Worm (Caenorhabditis elegans): ENCODE results near the gene brc-1.

brc-1 gene

ce11 chrIII:3862918-3863385, at the start of gene brc-1:
brc-1 (minus strand) TSS chrIII:3862968.
- peak; percentile 64 for TF ChIP-seq W03F9.2 (tag; optimal IDR thresholded peaks at IDR 0.05)
- no peak for TF ChIP-seq dao-5 (tag; optimal IDR thresholded peaks at IDR 0.05)
- peak; percentile 83 for TF ChIP-seq him-1 (tag; optimal IDR thresholded peaks at IDR 0.05)

DNA sequence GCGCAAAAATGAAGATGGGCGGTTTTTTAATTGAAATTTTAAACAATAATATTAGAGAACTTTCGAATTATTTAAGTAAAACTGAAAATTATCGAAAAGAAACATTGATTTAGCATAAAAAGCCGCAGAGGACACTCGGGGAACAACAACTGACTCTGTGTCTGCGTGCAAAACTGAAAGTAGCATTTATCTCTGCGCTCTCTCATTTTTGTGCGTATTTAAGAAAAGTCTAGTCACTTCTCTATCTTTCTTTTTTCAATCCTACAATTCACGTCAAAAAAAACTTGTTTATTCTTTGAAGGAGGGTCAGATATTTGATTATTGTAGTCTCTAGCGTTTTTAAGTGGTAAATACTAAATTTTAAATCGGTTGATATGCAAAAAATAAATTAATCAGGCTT, 45.4 kb upstream of the brc-1 start:
- TF ChIP-seq him-1 (tag; optimal IDR thresholded peaks at IDR 0.05) (no peak), W03F9.2 (tag; optimal IDR thresholded peaks at IDR 0.05) (peak; percentile 25)

DNA sequence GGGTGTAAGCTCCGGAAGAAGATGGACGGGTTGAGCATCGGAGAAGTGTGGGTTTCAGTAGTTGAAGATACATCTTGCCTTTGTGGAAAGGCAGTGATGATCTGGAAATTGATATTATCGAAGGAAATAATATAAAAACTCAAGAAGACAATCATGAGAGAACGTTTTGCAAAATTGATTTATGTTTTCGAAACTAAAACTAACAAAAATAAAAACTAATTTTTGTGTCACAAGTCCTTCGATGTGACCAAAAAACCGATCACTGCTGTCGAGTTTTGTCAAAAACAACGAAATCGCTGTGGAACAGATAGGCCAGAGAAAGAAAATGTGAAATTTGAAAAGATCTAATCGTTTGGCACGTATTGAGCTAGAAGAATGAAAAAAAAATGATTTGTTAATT, 44.8 kb upstream of the brc-1 start, which contains the start of gene mmcm-1:
Gene mmcm-1 (minus strand): TSS at position 101 of the 400 bp plus-strand sequence.
- TF ChIP-seq him-1 (tag; optimal IDR thresholded peaks at IDR 0.05) (no peak), W03F9.2 (tag; optimal IDR thresholded peaks at IDR 0.05) (no peak), dao-5 (tag; optimal IDR thresholded peaks at IDR 0.05) (no peak)

DNA sequence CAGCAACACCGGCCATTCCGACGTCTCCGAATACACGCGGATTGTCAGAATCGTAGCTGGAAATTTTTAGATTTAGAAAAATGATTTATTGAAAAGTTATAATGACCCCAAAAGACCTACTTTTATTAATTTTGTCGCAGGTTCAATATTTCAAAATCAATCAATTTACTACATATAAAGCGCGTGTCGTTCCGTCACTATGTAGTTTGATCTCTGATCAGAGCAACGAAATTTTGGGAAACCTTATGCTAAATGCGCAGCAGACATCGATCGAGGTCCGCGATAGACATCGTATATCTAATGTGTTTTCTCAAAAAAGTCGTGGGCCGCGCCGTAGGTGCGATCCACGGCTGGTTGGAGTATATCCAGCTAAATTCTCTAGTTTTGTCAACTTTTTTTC, 43.7 kb upstream of the brc-1 start:
- TF ChIP-seq him-1 (tag; optimal IDR thresholded peaks at IDR 0.05) (no peak), dao-5 (tag; optimal IDR thresholded peaks at IDR 0.05) (no peak), W03F9.2 (tag; optimal IDR thresholded peaks at IDR 0.05) (no peak)

ce11 chrIII:3902588-3903325, 40.0 kb upstream of the brc-1 start:
- TF ChIP-seq him-1 (tag; optimal IDR thresholded peaks at IDR 0.05) (no peak), W03F9.2 (tag; optimal IDR thresholded peaks at IDR 0.05) (no peak), dao-5 (tag; optimal IDR thresholded peaks at IDR 0.05) (no peak)

- no peak for TF ChIP-seq W03F9.2 (tag; optimal IDR thresholded peaks at IDR 0.05)
- no peak for TF ChIP-seq dao-5 (tag; optimal IDR thresholded peaks at IDR 0.05)
- no peak for TF ChIP-seq him-1 (tag; optimal IDR thresholded peaks at IDR 0.05)
Measured at ce11 chrIII:3901542-3901941, 38.8 kb upstream of the brc-1 start, which contains the start of gene tir-1. tir-1 (minus strand) TSS chrIII:3901642.

ce11 chrIII:3898850-3899249, 36.1 kb upstream of the brc-1 start:
- TF ChIP-seq W03F9.2 (tag; optimal IDR thresholded peaks at IDR 0.05) (no peak), him-1 (tag; optimal IDR thresholded peaks at IDR 0.05) (peak; percentile 37)

ce11 chrIII:3898354-3898753, 35.6 kb upstream of the brc-1 start:
- TF ChIP-seq dao-5 (tag; optimal IDR thresholded peaks at IDR 0.05) (no peak), W03F9.2 (tag; optimal IDR thresholded peaks at IDR 0.05) (no peak), him-1 (tag; optimal IDR thresholded peaks at IDR 0.05) (no peak)

DNA sequence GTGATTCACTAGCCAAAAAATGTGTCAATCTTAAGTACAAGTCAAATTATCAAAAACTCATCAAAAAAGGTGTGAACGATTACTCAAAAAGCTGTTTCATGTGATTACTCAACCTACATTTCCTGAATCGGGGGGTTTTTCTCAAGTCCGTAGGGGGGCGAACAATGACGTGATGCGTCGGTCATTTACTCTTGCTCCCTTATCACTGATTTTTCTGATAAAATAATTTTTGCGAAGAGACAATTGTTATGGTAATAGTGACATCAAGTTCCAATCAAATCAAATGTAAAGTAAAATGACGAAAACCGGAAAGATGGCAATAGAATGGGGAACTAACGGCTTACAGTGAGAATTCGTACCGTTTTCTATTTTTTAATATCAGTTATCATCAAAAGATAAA, 31.2 kb upstream of the brc-1 start:
- TF ChIP-seq him-1 (tag; optimal IDR thresholded peaks at IDR 0.05) (no peak), W03F9.2 (tag; optimal IDR thresholded peaks at IDR 0.05) (no peak), dao-5 (tag; optimal IDR thresholded peaks at IDR 0.05) (no peak)

- TF ChIP-seq dao-5 (tag; optimal IDR thresholded peaks at IDR 0.05) (no peak), W03F9.2 (tag; optimal IDR thresholded peaks at IDR 0.05) (no peak), him-1 (tag; optimal IDR thresholded peaks at IDR 0.05) (no peak)
Measured at ce11 chrIII:3889896-3890295, 27.1 kb upstream of the brc-1 start.

DNA sequence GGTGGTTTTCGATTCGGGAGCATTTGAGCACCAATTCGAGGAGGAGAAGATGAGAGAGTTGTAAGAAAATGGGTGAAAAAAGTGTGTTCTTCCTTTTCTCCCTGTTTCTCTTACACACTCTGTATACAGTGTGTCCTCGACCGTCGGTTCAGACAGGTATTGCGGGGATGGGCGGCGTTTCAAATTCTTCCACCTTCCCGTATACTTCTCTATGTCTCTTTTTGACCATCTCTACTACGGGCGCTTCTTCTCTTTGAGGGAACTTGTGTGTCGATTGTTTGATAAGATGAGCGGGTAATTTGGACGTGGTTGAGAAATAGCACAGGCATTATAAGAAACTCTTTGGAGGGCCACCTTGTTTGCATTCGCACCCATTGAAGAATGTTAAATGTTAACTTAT, 24.8 kb upstream of the brc-1 start:
- TF ChIP-seq dao-5 (tag; optimal IDR thresholded peaks at IDR 0.05) (no peak), W03F9.2 (tag; optimal IDR thresholded peaks at IDR 0.05) (no peak), him-1 (tag; optimal IDR thresholded peaks at IDR 0.05) (no peak)

DNA sequence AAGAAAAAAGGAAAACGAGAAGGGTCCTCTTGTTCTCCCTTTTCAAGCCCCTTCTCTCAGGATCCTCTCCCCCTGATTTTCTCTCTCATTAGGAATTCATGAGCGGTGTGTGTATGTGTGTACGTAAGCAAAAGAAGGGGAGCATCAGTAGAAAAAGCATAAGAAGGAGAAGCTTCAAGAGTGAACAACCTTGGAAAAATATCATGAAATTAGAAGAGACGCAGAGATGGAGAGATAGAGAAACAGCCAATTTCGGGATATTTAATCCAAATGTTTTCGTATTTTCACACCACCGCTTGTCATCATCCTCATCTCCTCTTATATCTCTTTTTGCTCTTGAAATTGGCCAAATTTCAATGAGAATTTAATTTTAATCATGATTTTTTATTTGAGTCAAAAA, 20.4 kb upstream of the brc-1 start:
- no peak for TF ChIP-seq W03F9.2 (tag; optimal IDR thresholded peaks at IDR 0.05)
- TF ChIP-seq dao-5 (tag; optimal IDR thresholded peaks at IDR 0.05): no peak
- TF ChIP-seq him-1 (tag; optimal IDR thresholded peaks at IDR 0.05): no peak

ce11 chrIII:3878986-3879756, 16.4 kb upstream of the brc-1 start:
- TF ChIP-seq dao-5 (tag; optimal IDR thresholded peaks at IDR 0.05) (no peak), him-1 (tag; optimal IDR thresholded peaks at IDR 0.05) (no peak), W03F9.2 (tag; optimal IDR thresholded peaks at IDR 0.05) (no peak)

DNA sequence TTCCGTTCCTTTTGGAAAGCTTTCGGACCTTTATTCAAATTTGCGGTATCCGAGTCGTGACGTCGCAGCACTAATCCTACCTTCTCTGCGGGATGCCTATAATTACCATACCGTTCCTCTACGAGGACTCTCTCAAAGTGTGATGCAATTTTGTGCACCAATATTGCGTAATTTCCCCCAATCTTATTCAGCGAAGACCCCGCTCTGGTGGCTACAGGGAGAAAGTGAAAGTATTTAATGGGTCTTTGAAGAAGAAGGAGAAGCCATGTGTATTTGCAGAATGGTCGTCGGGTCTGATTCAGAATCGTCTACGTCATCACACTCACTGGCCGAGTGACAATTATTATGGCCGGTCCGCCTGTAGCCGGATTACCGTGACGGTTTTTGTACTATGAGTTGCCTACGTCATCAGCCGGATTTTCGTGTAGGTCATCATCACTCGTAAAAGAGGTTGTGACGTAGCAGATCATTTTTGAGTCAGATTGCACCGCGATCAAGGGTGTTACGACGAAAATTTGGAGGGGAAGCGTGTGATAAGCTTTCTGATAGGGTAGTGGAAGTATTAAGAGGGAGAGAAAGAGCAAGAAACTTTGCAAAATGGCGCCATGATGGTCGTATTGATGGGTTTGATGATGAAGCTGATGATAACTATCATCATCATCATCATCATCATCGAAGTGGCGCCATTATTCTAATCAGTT, 13.6 kb upstream of the brc-1 start:
- TF ChIP-seq W03F9.2 (tag; optimal IDR thresholded peaks at IDR 0.05): no peak
- no peak for TF ChIP-seq him-1 (tag; optimal IDR thresholded peaks at IDR 0.05)
- TF ChIP-seq dao-5 (tag; optimal IDR thresholded peaks at IDR 0.05): no peak

All from whole organism, L4/young adult.